Fruit fly (Drosophila melanogaster) whole organism, embryonic: ENCODE results near the gene CG7766.

Experiments used
- CG11247 ChIP-seq: fragments of 200-800 bp; sonication (Bioruptor generic); IDR thresholded peaks from 2 replicates; pipeline ENCODE4 v1.3.6; 2022; ENCODE audit warnings: missing biosample characterization, missing genetic modification characterization
- CG12071 ChIP-seq: fragments of 200-800 bp; sonication (Bioruptor generic); optimal IDR thresholded peaks from 3 replicates; lab custom pipeline; 2018; ENCODE audit warnings: missing biosample characterization, mild to moderate bottlenecking, missing genetic modification characterization
- CG12744 ChIP-seq: fragments of 200-800 bp; sonication (Bioruptor generic); optimal IDR thresholded peaks from 2 replicates; lab custom pipeline; 2016; ENCODE audit warnings: missing biosample characterization, missing genetic modification characterization
- CG14441 ChIP-seq: fragments of 200-800 bp; sonication (Bioruptor generic); IDR thresholded peaks from 2 replicates; pipeline ENCODE4 v1.3.6; 2022; ENCODE audit warnings: missing biosample characterization, missing genetic modification characterization
- CG15601 ChIP-seq: fragments of 200-800 bp; sonication (Bioruptor generic); optimal IDR thresholded peaks from 3 replicates; lab custom pipeline; 2019; ENCODE audit warnings: missing biosample characterization, mild to moderate bottlenecking, missing genetic modification characterization, moderate library complexity
- CG1603 ChIP-seq: fragments of 200-800 bp; sonication (Bioruptor generic); optimal IDR thresholded peaks from 2 replicates; lab custom pipeline; 2019; ENCODE audit warnings: missing biosample characterization, mild to moderate bottlenecking, missing genetic modification characterization, moderate library complexity
- CG1832 ChIP-seq: fragments of 200-800 bp; sonication (Bioruptor generic); optimal IDR thresholded peaks from 2 replicates; lab custom pipeline; 2017; ENCODE audit warnings: missing biosample characterization, mild to moderate bottlenecking, missing genetic modification characterization, inconsistent platforms
- CG4730 ChIP-seq: fragments of 200-800 bp; sonication (Bioruptor generic); IDR thresholded peaks from 2 replicates; pipeline ENCODE4 v1.3.6; 2022; ENCODE audit warnings: missing biosample characterization, missing genetic modification characterization
- CG7987 ChIP-seq: fragments of 200-800 bp; sonication (Bioruptor generic); optimal IDR thresholded peaks from 2 replicates; lab custom pipeline; 2018; ENCODE audit warnings: missing biosample characterization, mild to moderate bottlenecking, missing genetic modification characterization, moderate library complexity
- CG9876 ChIP-seq: fragments of 200-800 bp; sonication (Bioruptor generic); optimal IDR thresholded peaks from 2 replicates; lab custom pipeline; 2016; ENCODE audit warnings: missing biosample characterization, missing genetic modification characterization
- CoRest ChIP-seq: fragments of 200-800 bp; sonication (Bioruptor generic); optimal IDR thresholded peaks from 3 replicates; lab custom pipeline; 2018; ENCODE audit warnings: missing biosample characterization, mild to moderate bottlenecking, missing genetic modification characterization, moderate library complexity
- Dref ChIP-seq: fragments of 200-800 bp; sonication (Bioruptor generic); IDR thresholded peaks from 2 replicates; pipeline ENCODE4 v1.3.6; 2022; ENCODE audit warnings: missing biosample characterization, missing genetic modification characterization
- Drgx ChIP-seq: fragments of 200-800 bp; sonication (Bioruptor generic); IDR thresholded peaks from 2 replicates; pipeline ENCODE4 v1.3.6; 2022; ENCODE audit warnings: missing biosample characterization, missing genetic modification characterization
- HLH4C ChIP-seq: fragments of 200-800 bp; sonication (Bioruptor generic); IDR thresholded peaks from 3 replicates; pipeline ENCODE4 v1.3.6; 2022; ENCODE audit warnings: missing biosample characterization, missing genetic modification characterization; ENCODE audit not compliant: partially characterized antibody
- Hmr ChIP-seq: fragments of 200-800 bp; sonication (Bioruptor generic); optimal IDR thresholded peaks from 3 replicates; lab custom pipeline; 2017; ENCODE audit warnings: mild to moderate bottlenecking, missing biosample characterization, missing genetic modification reagents, missing genetic modification characterization
- Hr78 ChIP-seq, 2 experiments: fragments of 200-800 bp in 1 of 2; fragments of >200 bp in 1 of 2; sonication (Bioruptor generic) in 1 of 2; optimal IDR thresholded peaks; 2 replicates each; lab custom pipeline; 2017 to 2019; ENCODE audit warnings: missing biosample characterization in 2 of 2, missing genetic modification characterization in 2 of 2, mild to moderate bottlenecking in 1 of 2, moderate library complexity in 1 of 2
- MBD-R2 ChIP-seq: fragments of 200-800 bp; sonication (Bioruptor generic); IDR thresholded peaks from 2 replicates; pipeline ENCODE4 v1.3.6; 2022; ENCODE audit warnings: missing biosample characterization, missing genetic modification characterization
- Opbp ChIP-seq: fragments of 200-800 bp; sonication (Bioruptor generic); IDR thresholded peaks from 3 replicates; pipeline ENCODE4 v1.3.6; 2022; ENCODE audit warnings: missing biosample characterization, missing genetic modification characterization; ENCODE audit not compliant: partially characterized antibody
- Pdp1 ChIP-seq, 2 experiments: fragments of 200-800 bp; sonication (Bioruptor generic); optimal IDR thresholded peaks; 3 replicates each; lab custom pipeline; 2016; ENCODE audit warnings: missing biosample characterization in 2 of 2, missing genetic modification characterization in 2 of 2, mild to moderate bottlenecking in 1 of 2, moderate library complexity in 1 of 2
- Rfx ChIP-seq: fragments of 200-800 bp; sonication (Bioruptor generic); IDR thresholded peaks from 2 replicates; pipeline ENCODE4 v1.3.6; 2022; ENCODE audit warnings: missing biosample characterization, missing genetic modification characterization
- Side ChIP-seq: fragments of 200-800 bp; sonication (Bioruptor generic); optimal IDR thresholded peaks from 2 replicates; lab custom pipeline; 2016; ENCODE audit warnings: missing biosample characterization, missing genetic modification characterization
- Sry-β ChIP-seq: fragments of 200-800 bp; sonication (Bioruptor generic); optimal IDR thresholded peaks from 2 replicates; lab custom pipeline; 2018; ENCODE audit warnings: missing biosample characterization, mild to moderate bottlenecking, missing genetic modification characterization, moderate library complexity
- bigmax ChIP-seq: fragments of 200-800 bp; sonication (Bioruptor generic); optimal IDR thresholded peaks from 2 replicates; lab custom pipeline; 2018; ENCODE audit warnings: missing biosample characterization, mild to moderate bottlenecking, missing genetic modification characterization
- chm ChIP-seq: fragments of 200-800 bp; sonication (Bioruptor generic); IDR thresholded peaks from 2 replicates; pipeline ENCODE4 v1.3.6; 2022; ENCODE audit warnings: missing biosample characterization, missing genetic modification characterization
- dmrt99B ChIP-seq: fragments of 200-800 bp; sonication (Bioruptor generic); optimal IDR thresholded peaks from 2 replicates; lab custom pipeline; 2018; ENCODE audit warnings: missing biosample characterization, mild to moderate bottlenecking, missing genetic modification characterization, moderate library complexity
- exex ChIP-seq: fragments of 200-800 bp; sonication (Bioruptor generic); optimal IDR thresholded peaks from 4 replicates; lab custom pipeline; 2018; ENCODE audit warnings: missing biosample characterization, mild to moderate bottlenecking, missing genetic modification characterization, moderate library complexity
- ftz-f1 ChIP-seq: fragments of 200-800 bp; sonication (Bioruptor generic); optimal IDR thresholded peaks from 2 replicates; lab custom pipeline; 2016; ENCODE audit warnings: missing biosample characterization, missing genetic modification characterization
- lilli ChIP-seq: fragments of 200-800 bp; sonication (Bioruptor generic); optimal IDR thresholded peaks from 3 replicates; lab custom pipeline; 2016; ENCODE audit warnings: missing biosample characterization, missing genetic modification characterization
- pan ChIP-seq, 4 experiments: fragments of >200 bp in 3 of 4; fragments of 200-800 bp in 1 of 4; sonication (Bioruptor generic) in 1 of 4; optimal IDR thresholded peaks in 3 of 4; IDR thresholded peaks in 1 of 4; 2 replicates each; pipeline versions ENCODE4 v1.3.6 to Lab custom; 2017 to 2022; ENCODE audit warnings: missing biosample characterization in 2 of 4, missing genetic modification characterization in 2 of 4, mixed read lengths in 1 of 4
- pnt ChIP-seq: fragments of 200-800 bp; sonication (Bioruptor generic); optimal IDR thresholded peaks from 3 replicates; lab custom pipeline; 2016; ENCODE audit warnings: missing biosample characterization, missing genetic modification characterization
- prd ChIP-seq, 3 experiments: fragments of >200 bp in 2 of 3; fragments of 200-800 bp in 1 of 3; sonication (Bioruptor generic) in 1 of 3; optimal IDR thresholded peaks in 2 of 3; IDR thresholded peaks in 1 of 3; 2 replicates in 2 of 3; 3 replicates in 1 of 3; pipeline versions ENCODE4 v1.3.6 to Lab custom; 2017 to 2022; ENCODE audit warnings: missing biosample characterization in 1 of 3, missing genetic modification characterization in 1 of 3
- row ChIP-seq: fragments of 200-800 bp; sonication (Bioruptor generic); IDR thresholded peaks from 3 replicates; pipeline ENCODE4 v1.3.6; 2022; ENCODE audit warnings: missing biosample characterization, missing genetic modification characterization
- sens ChIP-seq: fragments of 200-800 bp; sonication (Bioruptor generic); peaks from one replicate; lab custom pipeline; 2016; ENCODE audit warnings: missing biosample characterization, missing genetic modification characterization
- tgo ChIP-seq: fragments of 200-800 bp; sonication (Bioruptor generic); IDR thresholded peaks from 3 replicates; pipeline ENCODE4 v1.3.6; 2022; ENCODE audit warnings: missing biosample characterization, missing genetic modification characterization

CG7766 gene

DNA sequence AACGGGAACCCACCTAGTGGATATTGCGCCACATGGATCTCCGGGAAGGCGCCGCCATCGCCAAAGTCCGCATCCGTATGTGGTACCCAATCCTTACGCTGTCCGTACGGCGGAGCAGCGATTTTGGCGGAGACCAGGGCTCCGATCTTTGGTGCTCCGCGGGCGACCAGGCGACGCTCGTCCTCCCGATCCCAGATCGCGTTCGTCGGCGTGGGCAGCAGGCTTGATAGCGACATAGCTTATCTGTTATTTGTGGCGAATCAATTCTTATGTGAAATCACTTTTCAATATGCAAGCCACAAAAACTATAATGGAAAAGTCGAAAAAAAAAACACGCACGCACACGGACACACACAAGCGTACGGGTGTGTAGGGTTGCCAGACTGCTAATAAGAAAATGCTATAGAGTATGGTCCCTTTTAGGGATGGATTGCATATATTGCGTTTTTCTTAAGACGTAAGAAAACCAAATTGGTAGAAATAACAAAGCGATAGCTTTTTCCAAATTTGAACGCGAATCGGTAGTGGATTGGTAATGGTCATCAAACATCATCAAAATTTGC lies 2.8 kb upstream of the CG7766 start, which contains the start of gene Bx42 (continued):
- peak; percentile 38; the same call in 1 of the 2 replicates for TF ChIP-seq Dref
- TF ChIP-seq prd (optimal IDR thresholded peaks at IDR 0.05; lab: Kevin White, UChicago), result no peak
- TF ChIP-seq prd (GFP tag; IDR thresholded peaks at IDR 0.05; lab: Robert Waterston, UW), result no peak
- TF ChIP-seq MBD-R2 (GFP tag; lab: Robert Waterston, UW), result peak; percentile 30
- TF ChIP-seq HLH4C, result 0 out of 3 replicates have a peak, but pooled peaks have one; percentile 26
- TF ChIP-seq pnt, result no peak
- peak; percentile 34 for TF ChIP-seq Rfx (GFP tag; lab: Robert Waterston, UW)
- TF ChIP-seq row (GFP tag; lab: Robert Waterston, UW), result peak; percentile 71; the same call in 2 of the 3 replicates
- no peak for TF ChIP-seq CG14441 (GFP tag; lab: Robert Waterston, UW)
- TF ChIP-seq lilli, result peak; percentile 23
- TF ChIP-seq CG9876 (GFP tag; lab: Kevin White, UChicago), result peak; percentile 54
- TF ChIP-seq CG4730, result 0 out of 2 replicates have a peak, but pooled peaks have one; percentile 18
- no peak for TF ChIP-seq Sry-β (GFP tag; lab: Kevin White, UChicago)

DNA sequence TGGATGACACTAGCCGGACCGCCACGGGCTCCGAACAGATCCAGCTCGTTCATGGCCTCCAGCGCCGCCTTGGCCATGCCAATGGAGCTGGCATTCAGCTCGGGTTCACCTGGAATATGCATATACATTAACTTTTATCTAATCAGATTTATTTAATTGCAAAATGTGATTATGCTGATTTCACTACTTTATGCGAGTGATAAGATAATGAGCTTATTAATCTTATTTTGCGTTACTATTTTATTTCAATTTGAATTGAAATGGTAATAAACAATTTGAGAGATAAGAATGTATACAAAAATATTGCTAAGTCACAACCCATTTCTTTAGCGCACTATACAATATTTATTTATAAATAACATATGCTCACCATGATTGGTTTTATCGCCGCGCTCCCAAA lies 1.4 kb downstream of the CG7766 start:
- TF ChIP-seq exex (tag; lab: Kevin White, UChicago), result peak; percentile 93
- TF ChIP-seq pan (optimal IDR thresholded peaks at IDR 0.05; lab: Kevin White, UChicago), result no peak
- no peak for TF ChIP-seq pan (GFP tag; optimal IDR thresholded peaks at IDR 0.05 in 1 of 2, IDR thresholded peaks at IDR 0.05 in 1 of 2)

DNA sequence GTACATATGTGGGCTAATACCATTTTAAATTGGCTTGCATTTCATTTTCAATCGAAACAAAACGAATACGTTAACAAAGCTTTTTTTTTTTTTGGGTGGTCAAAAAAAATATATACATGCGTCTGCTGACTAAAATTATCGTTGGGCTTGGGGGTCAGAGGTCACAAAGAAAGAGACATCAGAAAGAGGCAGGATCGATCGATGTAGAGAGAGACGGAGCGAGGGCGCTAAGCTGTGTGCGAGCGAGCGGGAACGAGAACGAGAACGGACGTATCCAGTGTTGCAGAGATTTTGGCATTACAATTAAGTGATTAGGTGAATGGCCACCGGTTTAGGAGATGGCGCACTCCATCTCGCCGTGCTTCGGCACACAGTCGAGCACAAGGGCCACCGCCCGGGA lies 9.6 kb downstream of the CG7766 start:
- TF ChIP-seq Hr78 (GFP tag; optimal IDR thresholded peaks at IDR 0.05; lab: Kevin White, UChicago) (peak in 1 of 2 experiments; percentile 98), Opbp (GFP tag; lab: Robert Waterston, UW) (no peak), CG1832 (GFP tag; lab: Kevin White, UChicago) (peak; percentile 65), CG11247 (GFP tag; lab: Robert Waterston, UW) (no peak)

DNA sequence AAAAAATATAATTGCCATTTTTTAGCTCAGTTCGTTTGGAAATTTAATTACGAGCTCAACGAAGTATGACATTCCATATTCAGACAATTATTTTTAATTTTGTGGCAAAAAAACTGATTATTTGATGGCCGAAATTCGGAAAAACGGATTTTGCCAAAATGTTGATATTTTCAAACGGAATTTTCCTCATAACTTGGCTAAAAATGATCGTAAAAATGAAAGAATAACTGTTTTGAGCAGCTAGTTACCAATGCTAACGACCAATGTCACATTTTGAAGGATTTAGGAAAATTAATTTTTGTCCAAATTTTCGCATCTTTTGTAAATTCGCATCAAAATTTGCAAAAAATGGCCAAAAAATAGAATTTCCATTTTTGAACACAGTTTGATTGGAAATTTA lies 10.5 kb downstream of the CG7766 start:
- TF ChIP-seq CG12071 (GFP tag; lab: Kevin White, UChicago), result no peak
- no peak for TF ChIP-seq CG15601 (tag; lab: Kevin White, UChicago)
- no peak for TF ChIP-seq CG14441 (GFP tag; lab: Robert Waterston, UW)
- TF ChIP-seq chm (GFP tag; lab: Robert Waterston, UW), result no peak
- TF ChIP-seq tgo (GFP tag; lab: Robert Waterston, UW), result no peak
- no peak for TF ChIP-seq Pdp1 (GFP tag; optimal IDR thresholded peaks at IDR 0.05; lab: Kevin White, UChicago)
- TF ChIP-seq Hmr (GFP tag; lab: Kevin White, UChicago), result no peak

DNA sequence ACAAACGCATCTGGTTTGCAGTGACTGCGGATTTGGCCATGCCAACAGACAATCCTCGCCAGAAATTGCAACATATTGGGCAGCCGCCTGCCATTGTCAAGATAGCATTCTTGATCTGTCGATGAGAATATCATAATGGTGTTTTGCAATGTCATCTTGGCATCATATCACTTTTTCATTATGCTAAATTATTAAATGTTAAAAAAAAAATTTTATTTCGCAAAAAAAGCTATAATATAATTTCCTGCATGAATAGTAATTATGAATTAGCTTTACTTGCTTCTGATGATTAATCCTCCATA lies 13.5 kb downstream of the CG7766 start:
- TF ChIP-seq CG1603 (peak; percentile 95), Side (GFP tag; lab: Kevin White, UChicago) (no peak), bigmax (GFP tag; lab: Kevin White, UChicago) (peak; percentile 62), dmrt99B (tag; lab: Kevin White, UChicago) (no peak), CoRest (tag; lab: Kevin White, UChicago) (no peak), sens (peak; percentile 68), lilli (peak; percentile 6), CG7987 (no peak), Drgx (peak; percentile 38; the same call in 1 of the 2 replicates), CG12744 (GFP tag; lab: Kevin White, UChicago) (no peak), ftz-f1 (GFP tag; lab: Kevin White, UChicago) (no peak)
